Worm (Caenorhabditis elegans) whole organism, young adult: ENCODE measurements around the gene nhr-167.

Experiments
- B0261.1 ChIP-seq: sonication (generic microtip); optimal IDR thresholded peaks from 2 replicates; lab custom pipeline; 2016; ENCODE audit warnings: mild to moderate bottlenecking, missing genetic modification characterization, moderate library complexity, missing compliant biosample characterization
- F33H1.4 ChIP-seq: fragments of 200-800 bp; sonication (Bioruptor generic); IDR thresholded peaks from 2 replicates; pipeline ENCODE4 v1.3.6; 2022; ENCODE audit warnings: missing genetic modification reagents, missing genetic modification characterization, missing compliant biosample characterization
- Y53F4B.3 ChIP-seq: fragments of 200-800 bp; sonication (Bioruptor generic); IDR thresholded peaks from 2 replicates; pipeline ENCODE4 v1.3.6; 2022; ENCODE audit warnings: missing genetic modification reagents, missing genetic modification characterization, missing compliant biosample characterization
- Y95B8A.8 ChIP-seq: fragments of 200-800 bp; sonication (Bioruptor generic); IDR thresholded peaks from 2 replicates; pipeline ENCODE4 v1.3.6; 2022; ENCODE audit warnings: missing genetic modification reagents, missing genetic modification characterization, missing compliant biosample characterization
- ama-1 ChIP-seq, 3 experiments: fragments of 150-350 bp in 1 of 3; sonication (generic microtip) in 2 of 3; optimal IDR thresholded peaks; 2 replicates each; lab custom pipeline; 2014 to 2018; ENCODE audit warnings: missing biosample characterization in 2 of 3, missing genetic modification characterization in 2 of 3, missing genetic modification reagents in 2 of 3
- bed-2 ChIP-seq: fragments of 200-800 bp; sonication (Bioruptor generic); IDR thresholded peaks from 2 replicates; pipeline ENCODE4 v1.3.6; 2022; ENCODE audit warnings: missing genetic modification reagents, missing genetic modification characterization, missing compliant biosample characterization
- ceh-27 ChIP-seq: fragments of 200-800 bp; sonication (Bioruptor generic); optimal IDR thresholded peaks from 2 replicates; lab custom pipeline; 2018; ENCODE audit warnings: mild to moderate bottlenecking, missing genetic modification characterization, moderate library complexity, missing compliant biosample characterization
- chd-7 ChIP-seq: sonication (generic microtip); optimal IDR thresholded peaks from 2 replicates; lab custom pipeline; 2016; ENCODE audit warnings: mild to moderate bottlenecking, missing genetic modification characterization, moderate library complexity, missing compliant biosample characterization
- die-1 ChIP-seq: sonication (generic microtip); optimal IDR thresholded peaks from 2 replicates; lab custom pipeline; 2016; ENCODE audit warnings: missing genotype, mild to moderate bottlenecking, missing genetic modification characterization, missing compliant biosample characterization
- dpff-1 ChIP-seq: sonication (generic microtip); optimal IDR thresholded peaks from 2 replicates; lab custom pipeline; 2017; ENCODE audit warnings: mild to moderate bottlenecking, missing genetic modification characterization, missing compliant biosample characterization
- dpl-1 ChIP-seq: fragments of 150-350 bp; optimal IDR thresholded peaks from 2 replicates; lab custom pipeline; 2014; ENCODE audit warnings: missing biosample characterization, missing genetic modification reagents, missing genetic modification characterization
- ekl-4 ChIP-seq: fragments of 200-800 bp; sonication (Bioruptor generic); IDR thresholded peaks from 2 replicates; pipeline ENCODE4 v1.3.6; 2022; ENCODE audit warnings: missing genetic modification reagents, missing genetic modification characterization, missing compliant biosample characterization
- ets-4 ChIP-seq: fragments of 200-800 bp; sonication (Bioruptor generic); optimal IDR thresholded peaks from 2 replicates; lab custom pipeline; 2018; ENCODE audit warnings: mild to moderate bottlenecking, missing genetic modification characterization, missing compliant biosample characterization
- fkh-3 ChIP-seq: sonication (generic microtip); optimal IDR thresholded peaks from 2 replicates; lab custom pipeline; 2016; ENCODE audit warnings: mild to moderate bottlenecking, missing genetic modification characterization, missing compliant biosample characterization
- gei-17 ChIP-seq: fragments of 200-800 bp; sonication (Bioruptor generic); optimal IDR thresholded peaks from 2 replicates; lab custom pipeline; 2018; ENCODE audit warnings: mild to moderate bottlenecking, missing genetic modification characterization, missing compliant biosample characterization
- him-1 ChIP-seq: sonication (generic microtip); optimal IDR thresholded peaks from 2 replicates; lab custom pipeline; 2016; ENCODE audit warnings: missing genotype, missing genetic modification reagents, missing genetic modification characterization, missing compliant biosample characterization
- let-607 ChIP-seq, 2 experiments: fragments of 200-800 bp in 1 of 2; sonication (Bioruptor generic) in 1 of 2; sonication (generic microtip) in 1 of 2; optimal IDR thresholded peaks; 2 replicates each; lab custom pipeline; 2016 to 2018; ENCODE audit warnings: mild to moderate bottlenecking in 2 of 2, missing compliant biosample characterization in 2 of 2, missing genetic modification characterization in 2 of 2, moderate library complexity in 2 of 2, missing genotype in 1 of 2
- lin-40 ChIP-seq: sonication (generic microtip); optimal IDR thresholded peaks from 2 replicates; lab custom pipeline; 2016; ENCODE audit warnings: missing genetic modification characterization, mild to moderate bottlenecking, missing compliant biosample characterization, missing genotype, missing genetic modification reagents
- lsl-1 ChIP-seq: fragments of 200-800 bp; sonication (Bioruptor generic); optimal IDR thresholded peaks from 2 replicates; lab custom pipeline; 2018; ENCODE audit warnings: mild to moderate bottlenecking, missing genetic modification characterization, moderate library complexity, missing compliant biosample characterization
- lsy-27 ChIP-seq: sonication (generic microtip); optimal IDR thresholded peaks from 2 replicates; lab custom pipeline; 2017; ENCODE audit warnings: missing genetic modification characterization, mild to moderate bottlenecking, missing compliant biosample characterization, antibody characterized with exemption, missing genotype, borderline replicate concordance; ENCODE audit not compliant: insufficient read depth
- madf-10 ChIP-seq: sonication (generic microtip); optimal IDR thresholded peaks from 2 replicates; lab custom pipeline; 2016; ENCODE audit warnings: mild to moderate bottlenecking, missing genetic modification characterization, missing compliant biosample characterization
- madf-6 ChIP-seq: fragments of 200-800 bp; sonication (Bioruptor generic); IDR thresholded peaks from 2 replicates; pipeline ENCODE4 v1.3.6; 2022; ENCODE audit warnings: missing genetic modification reagents, missing genetic modification characterization, missing compliant biosample characterization
- mcd-1 ChIP-seq: fragments of 200-800 bp; sonication (Bioruptor generic); IDR thresholded peaks from 2 replicates; pipeline ENCODE4 v1.3.6; 2022; ENCODE audit warnings: missing genetic modification reagents, missing genetic modification characterization, missing compliant biosample characterization
- nhr-179 ChIP-seq: sonication (generic microtip); optimal IDR thresholded peaks from 2 replicates; lab custom pipeline; 2016; ENCODE audit warnings: mild to moderate bottlenecking, missing genetic modification characterization, missing compliant biosample characterization
- nhr-27 ChIP-seq: fragments of 200-800 bp; sonication (Bioruptor generic); optimal IDR thresholded peaks from 2 replicates; lab custom pipeline; 2018; ENCODE audit warnings: mild to moderate bottlenecking, missing genetic modification characterization, moderate library complexity, missing compliant biosample characterization
- nhr-80 ChIP-seq: sonication (generic microtip); optimal IDR thresholded peaks from 2 replicates; lab custom pipeline; 2016; ENCODE audit warnings: missing genetic modification characterization, missing compliant biosample characterization
- nhr-90 ChIP-seq: sonication (generic microtip); optimal IDR thresholded peaks from 2 replicates; lab custom pipeline; 2016; ENCODE audit warnings: missing genotype, mild to moderate bottlenecking, missing genetic modification characterization, missing compliant biosample characterization
- pbrm-1 ChIP-seq: fragments of 200-800 bp; sonication (Bioruptor generic); IDR thresholded peaks from 2 replicates; pipeline ENCODE4 v1.3.6; 2022; ENCODE audit warnings: missing genetic modification reagents, missing genetic modification characterization, missing compliant biosample characterization
- pha-4 ChIP-seq: fragments of 150-350 bp; sonication (generic microtip); optimal IDR thresholded peaks from 2 replicates; lab custom pipeline; 2014; ENCODE audit warnings: missing biosample characterization, missing genetic modification reagents, missing genetic modification characterization
- rcor-1 ChIP-seq: fragments of 200-800 bp; sonication (Bioruptor generic); IDR thresholded peaks from 2 replicates; pipeline ENCODE4 v1.3.6; 2022; ENCODE audit warnings: missing genetic modification reagents, missing genetic modification characterization, missing compliant biosample characterization
- rec-8 ChIP-seq, 2 experiments: sonication (generic microtip); optimal IDR thresholded peaks; 2 replicates each; lab custom pipeline; 2016; ENCODE audit warnings: mild to moderate bottlenecking in 2 of 2, missing genetic modification characterization in 2 of 2, missing genetic modification reagents in 2 of 2, missing genotype in 2 of 2, missing biosample characterization in 1 of 2, missing compliant biosample characterization in 1 of 2, moderate library complexity in 1 of 2
- sdz-38 ChIP-seq: sonication (generic microtip); optimal IDR thresholded peaks from 2 replicates; lab custom pipeline; 2016; ENCODE audit warnings: missing genotype, missing genetic modification characterization, missing compliant biosample characterization
- snpc-1.1 ChIP-seq: sonication (generic microtip); optimal IDR thresholded peaks from 2 replicates; lab custom pipeline; 2017; ENCODE audit warnings: missing genetic modification characterization, mild to moderate bottlenecking, missing compliant biosample characterization, antibody characterized with exemption, moderate library complexity, missing genotype, missing genetic modification reagents; ENCODE audit not compliant: insufficient read depth
- snpc-1.3 ChIP-seq: sonication (generic microtip); optimal IDR thresholded peaks from 2 replicates; lab custom pipeline; 2017; ENCODE audit warnings: missing genetic modification characterization, mild to moderate bottlenecking, missing compliant biosample characterization, antibody characterized with exemption, moderate library complexity, missing genotype, missing genetic modification reagents; ENCODE audit not compliant: insufficient read depth
- snpc-3.4 ChIP-seq: sonication (generic microtip); optimal IDR thresholded peaks from 2 replicates; lab custom pipeline; 2017; ENCODE audit warnings: missing genetic modification characterization, mild to moderate bottlenecking, missing compliant biosample characterization, antibody characterized with exemption, moderate library complexity, missing genotype, missing genetic modification reagents
- tbp1 ChIP-seq: fragments of 200-800 bp; sonication (Bioruptor generic); optimal IDR thresholded peaks from 2 replicates; lab custom pipeline; 2018; ENCODE audit warnings: mild to moderate bottlenecking, missing genetic modification characterization, missing compliant biosample characterization
- zfh-2 ChIP-seq: fragments of 200-800 bp; sonication (Bioruptor generic); conservative IDR thresholded peaks from 2 replicates; pipeline ENCODE4 v1.3.6; 2022; ENCODE audit warnings: missing genetic modification reagents, missing genetic modification characterization, missing compliant biosample characterization
- zim-3 ChIP-seq: sonication (generic microtip); optimal IDR thresholded peaks from 2 replicates; lab custom pipeline; 2017; ENCODE audit warnings: mild to moderate bottlenecking, missing genetic modification characterization, moderate library complexity, missing compliant biosample characterization
- ztf-22 ChIP-seq: fragments of 200-800 bp; sonication (Bioruptor generic); optimal IDR thresholded peaks from 2 replicates; lab custom pipeline; 2018; ENCODE audit warnings: mild to moderate bottlenecking, missing genetic modification characterization, moderate library complexity, missing compliant biosample characterization
- ztf-26 ChIP-seq: sonication (generic microtip); optimal IDR thresholded peaks from 2 replicates; lab custom pipeline; 2017; ENCODE audit warnings: missing genetic modification characterization, missing compliant biosample characterization
- ztf-28 ChIP-seq: fragments of 200-800 bp; sonication (Bioruptor generic); IDR thresholded peaks from 2 replicates; pipeline ENCODE4 v1.3.6; 2022; ENCODE audit warnings: missing genetic modification reagents, missing genetic modification characterization, missing compliant biosample characterization
- ztf-3 ChIP-seq: fragments of 200-800 bp; sonication (Bioruptor generic); optimal IDR thresholded peaks from 2 replicates; lab custom pipeline; 2018; ENCODE audit warnings: mild to moderate bottlenecking, missing genetic modification characterization, missing compliant biosample characterization

Gene nhr-167

ce11 chrX:11965163-11965562, 16.7 kb downstream of the nhr-167 start:
- TF ChIP-seq lsl-1 (GFP tag; lab: Kevin White, UChicago) (no peak), pha-4 (no peak), tbp1 (no peak), ets-4 (GFP tag; lab: Kevin White, UChicago) (no peak), let-607 (tag; optimal IDR thresholded peaks at IDR 0.05; lab: Kevin White, UChicago) (no peak), Y95B8A.8 (GFP tag; lab: Robert Waterston, UW) (no peak), pbrm-1 (GFP tag; lab: Robert Waterston, UW) (no peak), B0261.1 (no peak), nhr-179 (tag; lab: Kevin White, UChicago) (no peak), snpc-3.4 (no peak)

- TF ChIP-seq lin-40 (tag; lab: Kevin White, UChicago), result peak; percentile 7
- TF ChIP-seq nhr-80, result peak; percentile 81
- peak; percentile 4 for TF ChIP-seq ztf-26
- TF ChIP-seq gei-17 (GFP tag; lab: Kevin White, UChicago), result no peak
Measured at ce11 chrX:11964555-11964954, 17.3 kb downstream of the nhr-167 start.

DNA sequence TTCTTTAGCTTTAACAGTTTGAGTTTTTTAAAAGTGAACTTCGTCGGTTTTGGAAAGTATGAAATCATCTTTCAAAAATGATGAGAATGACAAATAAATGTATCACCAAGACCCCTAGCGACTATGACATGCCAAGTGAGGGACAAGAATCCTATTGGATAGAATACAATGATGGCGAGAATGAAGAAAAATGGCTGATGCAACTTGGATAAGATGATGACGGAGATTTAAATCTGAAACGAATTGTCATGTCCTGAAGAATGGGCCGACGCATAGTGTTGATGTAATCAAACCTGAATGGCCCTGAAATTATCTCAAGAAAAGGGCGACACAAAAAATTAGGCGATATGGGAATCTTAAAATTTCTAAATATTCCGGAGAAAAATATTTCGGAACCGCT, 18.2 kb downstream of the nhr-167 start:
- TF ChIP-seq madf-6 (GFP tag; lab: Robert Waterston, UW), result no peak
- no peak for TF ChIP-seq ztf-28 (GFP tag; lab: Robert Waterston, UW)
- no peak for TF ChIP-seq chd-7 (tag; lab: Kevin White, UChicago)
- no peak for TF ChIP-seq him-1
- no peak for TF ChIP-seq ama-1 (optimal IDR thresholded peaks at IDR 0.05; lab: Kevin White, UChicago)
- TF ChIP-seq ama-1 (GFP tag; optimal IDR thresholded peaks at IDR 0.05; lab: Kevin White, UChicago), result no peak
- no peak for TF ChIP-seq snpc-1.1 (tag; lab: Kevin White, UChicago)
- TF ChIP-seq ztf-3, result no peak
- TF ChIP-seq ekl-4 (GFP tag; lab: Robert Waterston, UW), result no peak
- TF ChIP-seq zim-3 (tag; lab: Kevin White, UChicago), result no peak

DNA sequence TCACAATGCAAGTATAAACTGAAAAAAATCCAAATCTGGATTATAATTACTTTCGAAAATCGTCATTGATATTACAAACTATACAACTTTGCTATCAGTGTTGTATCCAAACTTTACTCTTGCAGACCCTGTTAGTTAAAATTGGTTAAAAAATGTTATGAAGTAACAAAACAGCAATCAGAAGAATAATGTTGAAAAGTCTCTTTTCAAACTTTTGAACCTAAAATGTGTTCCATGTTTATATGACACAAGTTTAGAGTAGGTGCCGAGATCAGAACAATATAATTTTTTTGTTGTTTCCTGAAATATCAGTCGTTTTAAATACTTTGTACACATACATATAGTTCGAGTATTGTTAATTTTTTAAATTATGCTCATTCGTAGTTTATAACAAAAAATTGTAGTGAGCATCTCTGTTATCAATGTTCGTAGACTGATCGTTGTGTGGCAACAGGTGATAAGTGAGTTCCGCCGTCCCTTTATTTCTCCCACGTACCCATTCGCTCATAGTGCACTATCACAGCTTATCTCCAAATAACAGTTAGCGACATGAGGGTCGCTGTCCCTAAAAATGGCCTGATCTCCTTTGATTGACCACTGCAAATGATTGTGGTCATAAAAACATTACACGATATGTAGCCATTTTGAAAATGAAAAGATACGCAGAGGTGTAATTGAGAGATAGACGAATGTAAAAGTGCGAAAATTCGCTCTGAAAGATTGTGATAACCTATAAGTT, 19.7 kb downstream of the nhr-167 start:
- TF ChIP-seq madf-6 (GFP tag; lab: Robert Waterston, UW), result no peak
- no peak for TF ChIP-seq zfh-2 (GFP tag; lab: Robert Waterston, UW)
- peak; percentile 9 for TF ChIP-seq madf-10 (tag; lab: Kevin White, UChicago)
- TF ChIP-seq let-607 (tag; optimal IDR thresholded peaks at IDR 0.05; lab: Kevin White, UChicago), result peak in 1 of 2 experiments; percentile 1
- no peak for TF ChIP-seq die-1
- TF ChIP-seq ceh-27, result no peak
- TF ChIP-seq snpc-1.3 (tag; lab: Kevin White, UChicago), result no peak
- no peak for TF ChIP-seq Y53F4B.3 (GFP tag; lab: Robert Waterston, UW)
- no peak for TF ChIP-seq sdz-38 (tag; lab: Kevin White, UChicago)
- TF ChIP-seq rec-8 (tag; optimal IDR thresholded peaks at IDR 0.05; lab: Kevin White, UChicago), result no peak
- TF ChIP-seq F33H1.4 (GFP tag; lab: Robert Waterston, UW), result no peak
- no peak for TF ChIP-seq rcor-1 (GFP tag; lab: Robert Waterston, UW)
- peak; percentile 8 for TF ChIP-seq lin-40 (tag; lab: Kevin White, UChicago)
- TF ChIP-seq mcd-1 (GFP tag; lab: Robert Waterston, UW), result no peak
- no peak for TF ChIP-seq dpl-1 (GFP tag; lab: Kevin White, UChicago)
- TF ChIP-seq nhr-27 (tag; lab: Kevin White, UChicago), result no peak
- TF ChIP-seq dpff-1 (tag; lab: Kevin White, UChicago), result no peak
- TF ChIP-seq bed-2 (GFP tag; lab: Robert Waterston, UW), result no peak
- no peak for TF ChIP-seq lsy-27 (tag; lab: Kevin White, UChicago)
- no peak for TF ChIP-seq fkh-3 (tag; lab: Kevin White, UChicago)
- no peak for TF ChIP-seq nhr-90 (tag; lab: Kevin White, UChicago)
- TF ChIP-seq chd-7 (tag; lab: Kevin White, UChicago), result peak; percentile 22
- peak; percentile 68 for TF ChIP-seq ztf-22 (GFP tag; lab: Kevin White, UChicago)
